Worm (Caenorhabditis elegans) whole organism, young adult: ENCODE measurements around the gene txt-9.

ENCODE experiments used
- C06A6.2 ChIP-seq: fragments of 200-800 bp; sonication (Bioruptor generic); conservative IDR thresholded peaks from 2 replicates; pipeline ENCODE4 v1.3.6; 2022; ENCODE audit warnings: missing genetic modification characterization, missing compliant biosample characterization
- D2030.7 ChIP-seq: fragments of 200-800 bp; sonication (Bioruptor generic); IDR thresholded peaks from 2 replicates; pipeline ENCODE4 v1.3.6; 2022; ENCODE audit warnings: missing genetic modification reagents, missing genetic modification characterization, missing compliant biosample characterization
- F22D6.2 ChIP-seq: sonication (generic microtip); optimal IDR thresholded peaks from 2 replicates; lab custom pipeline; 2016; ENCODE audit warnings: mild to moderate bottlenecking, missing genetic modification characterization, missing compliant biosample characterization
- F23B12.7 ChIP-seq: sonication (generic microtip); optimal IDR thresholded peaks from 2 replicates; lab custom pipeline; 2017; ENCODE audit warnings: missing genetic modification characterization, mild to moderate bottlenecking, missing compliant biosample characterization, antibody characterized with exemption, moderate library complexity; ENCODE audit not compliant: insufficient read depth
- F33H1.4 ChIP-seq: fragments of 200-800 bp; sonication (Bioruptor generic); IDR thresholded peaks from 2 replicates; pipeline ENCODE4 v1.3.6; 2022; ENCODE audit warnings: missing genetic modification reagents, missing genetic modification characterization, missing compliant biosample characterization
- F49E8.2 ChIP-seq: sonication (generic microtip); optimal IDR thresholded peaks from 3 replicates; lab custom pipeline; 2017; ENCODE audit warnings: missing genetic modification characterization, mild to moderate bottlenecking, missing compliant biosample characterization, antibody characterized with exemption, moderate library complexity; ENCODE audit not compliant: insufficient read depth
- F52B5.7 ChIP-seq: sonication (generic microtip); optimal IDR thresholded peaks from 2 replicates; lab custom pipeline; 2016; ENCODE audit warnings: mild to moderate bottlenecking, missing genetic modification characterization, missing compliant biosample characterization
- Y95B8A.8 ChIP-seq: fragments of 200-800 bp; sonication (Bioruptor generic); IDR thresholded peaks from 2 replicates; pipeline ENCODE4 v1.3.6; 2022; ENCODE audit warnings: missing genetic modification reagents, missing genetic modification characterization, missing compliant biosample characterization
- akir-1 ChIP-seq: fragments of 200-800 bp; sonication (Bioruptor generic); optimal IDR thresholded peaks from 2 replicates; lab custom pipeline; 2018; ENCODE audit warnings: mild to moderate bottlenecking, missing genetic modification characterization, moderate library complexity, missing compliant biosample characterization
- attf-3 ChIP-seq: fragments of 200-800 bp; sonication (Bioruptor generic); conservative IDR thresholded peaks from 2 replicates; pipeline ENCODE4 v1.3.6; 2022; ENCODE audit warnings: missing genetic modification reagents, missing genetic modification characterization, missing compliant biosample characterization
- attf-5 ChIP-seq: fragments of 200-800 bp; sonication (Bioruptor generic); optimal IDR thresholded peaks from 2 replicates; lab custom pipeline; 2018; ENCODE audit warnings: mild to moderate bottlenecking, missing genetic modification characterization, missing compliant biosample characterization
- ccch-3 ChIP-seq: fragments of 200-800 bp; sonication (Bioruptor generic); optimal IDR thresholded peaks from 2 replicates; lab custom pipeline; 2018; ENCODE audit warnings: mild to moderate bottlenecking, missing genetic modification characterization, missing compliant biosample characterization
- ceh-91 ChIP-seq: fragments of 200-800 bp; sonication (Bioruptor generic); IDR thresholded peaks from 2 replicates; pipeline ENCODE4 v1.3.6; 2022; ENCODE audit warnings: missing genetic modification reagents, missing genetic modification characterization, missing compliant biosample characterization
- die-1 ChIP-seq: sonication (generic microtip); optimal IDR thresholded peaks from 2 replicates; lab custom pipeline; 2016; ENCODE audit warnings: missing genotype, mild to moderate bottlenecking, missing genetic modification characterization, missing compliant biosample characterization
- dpl-1 ChIP-seq: fragments of 150-350 bp; optimal IDR thresholded peaks from 2 replicates; lab custom pipeline; 2014; ENCODE audit warnings: missing biosample characterization, missing genetic modification reagents, missing genetic modification characterization
- efl-1 ChIP-seq: fragments of 150-350 bp; optimal IDR thresholded peaks from 2 replicates; lab custom pipeline; 2014; ENCODE audit warnings: missing biosample characterization, missing genetic modification reagents, missing genetic modification characterization
- hlh-12 ChIP-seq: sonication (generic microtip); optimal IDR thresholded peaks from 2 replicates; lab custom pipeline; 2016; ENCODE audit warnings: missing genetic modification characterization, missing compliant biosample characterization
- let-607 ChIP-seq, 2 experiments: fragments of 200-800 bp in 1 of 2; sonication (Bioruptor generic) in 1 of 2; sonication (generic microtip) in 1 of 2; optimal IDR thresholded peaks; 2 replicates each; lab custom pipeline; 2016 to 2018; ENCODE audit warnings: mild to moderate bottlenecking in 2 of 2, missing compliant biosample characterization in 2 of 2, missing genetic modification characterization in 2 of 2, moderate library complexity in 2 of 2, missing genotype in 1 of 2
- lin-26 ChIP-seq: fragments of 200-800 bp; sonication (Bioruptor generic); IDR thresholded peaks from 2 replicates; pipeline ENCODE4 v1.3.6; 2022; ENCODE audit warnings: missing genetic modification reagents, missing genetic modification characterization, missing compliant biosample characterization
- lin-54 ChIP-seq: fragments of 200-800 bp; sonication (Bioruptor generic); optimal IDR thresholded peaks from 2 replicates; lab custom pipeline; 2018; ENCODE audit warnings: mild to moderate bottlenecking, missing genetic modification characterization, missing compliant biosample characterization
- lsl-1 ChIP-seq: fragments of 200-800 bp; sonication (Bioruptor generic); optimal IDR thresholded peaks from 2 replicates; lab custom pipeline; 2018; ENCODE audit warnings: mild to moderate bottlenecking, missing genetic modification characterization, moderate library complexity, missing compliant biosample characterization
- madf-10 ChIP-seq: sonication (generic microtip); optimal IDR thresholded peaks from 2 replicates; lab custom pipeline; 2016; ENCODE audit warnings: mild to moderate bottlenecking, missing genetic modification characterization, missing compliant biosample characterization
- madf-3 ChIP-seq: fragments of 200-800 bp; sonication (Bioruptor generic); IDR thresholded peaks from 2 replicates; pipeline ENCODE4 v1.3.6; 2022; ENCODE audit warnings: missing genetic modification reagents, missing genetic modification characterization, missing compliant biosample characterization
- madf-6 ChIP-seq: fragments of 200-800 bp; sonication (Bioruptor generic); IDR thresholded peaks from 2 replicates; pipeline ENCODE4 v1.3.6; 2022; ENCODE audit warnings: missing genetic modification reagents, missing genetic modification characterization, missing compliant biosample characterization
- madf-8 ChIP-seq: fragments of 200-800 bp; sonication (Bioruptor generic); conservative IDR thresholded peaks from 2 replicates; pipeline ENCODE4 v1.3.6; 2022; ENCODE audit warnings: missing genetic modification reagents, missing genetic modification characterization, missing compliant biosample characterization
- nfya-1 ChIP-seq: sonication (generic microtip); optimal IDR thresholded peaks from 2 replicates; lab custom pipeline; 2017; ENCODE audit warnings: antibody characterized with exemption, missing compliant biosample characterization, missing genetic modification characterization, borderline replicate concordance; ENCODE audit not compliant: insufficient read depth
- nfya-2 ChIP-seq: fragments of 200-800 bp; sonication (Bioruptor generic); IDR thresholded peaks from 2 replicates; pipeline ENCODE4 v1.3.6; 2022; ENCODE audit warnings: missing genetic modification reagents, missing genetic modification characterization, missing compliant biosample characterization
- nhr-120 ChIP-seq: fragments of 200-800 bp; sonication (Bioruptor generic); IDR thresholded peaks from 2 replicates; pipeline ENCODE4 v1.3.6; 2022; ENCODE audit warnings: missing genetic modification characterization, missing compliant biosample characterization
- nhr-179 ChIP-seq: sonication (generic microtip); optimal IDR thresholded peaks from 2 replicates; lab custom pipeline; 2016; ENCODE audit warnings: mild to moderate bottlenecking, missing genetic modification characterization, missing compliant biosample characterization
- nhr-80 ChIP-seq: sonication (generic microtip); optimal IDR thresholded peaks from 2 replicates; lab custom pipeline; 2016; ENCODE audit warnings: missing genetic modification characterization, missing compliant biosample characterization
- nhr-90 ChIP-seq: sonication (generic microtip); optimal IDR thresholded peaks from 2 replicates; lab custom pipeline; 2016; ENCODE audit warnings: missing genotype, mild to moderate bottlenecking, missing genetic modification characterization, missing compliant biosample characterization
- pbrm-1 ChIP-seq: fragments of 200-800 bp; sonication (Bioruptor generic); IDR thresholded peaks from 2 replicates; pipeline ENCODE4 v1.3.6; 2022; ENCODE audit warnings: missing genetic modification reagents, missing genetic modification characterization, missing compliant biosample characterization
- pha-4 ChIP-seq: fragments of 150-350 bp; sonication (generic microtip); optimal IDR thresholded peaks from 2 replicates; lab custom pipeline; 2014; ENCODE audit warnings: missing biosample characterization, missing genetic modification reagents, missing genetic modification characterization
- rcor-1 ChIP-seq: fragments of 200-800 bp; sonication (Bioruptor generic); IDR thresholded peaks from 2 replicates; pipeline ENCODE4 v1.3.6; 2022; ENCODE audit warnings: missing genetic modification reagents, missing genetic modification characterization, missing compliant biosample characterization
- repo-1 ChIP-seq: sonication (generic microtip); optimal IDR thresholded peaks from 2 replicates; lab custom pipeline; 2017; ENCODE audit warnings: mild to moderate bottlenecking, missing genetic modification characterization, missing compliant biosample characterization
- snpc-1.1 ChIP-seq: sonication (generic microtip); optimal IDR thresholded peaks from 2 replicates; lab custom pipeline; 2017; ENCODE audit warnings: missing genetic modification characterization, mild to moderate bottlenecking, missing compliant biosample characterization, antibody characterized with exemption, moderate library complexity, missing genotype, missing genetic modification reagents; ENCODE audit not compliant: insufficient read depth
- snpc-1.3 ChIP-seq: sonication (generic microtip); optimal IDR thresholded peaks from 2 replicates; lab custom pipeline; 2017; ENCODE audit warnings: missing genetic modification characterization, mild to moderate bottlenecking, missing compliant biosample characterization, antibody characterized with exemption, moderate library complexity, missing genotype, missing genetic modification reagents; ENCODE audit not compliant: insufficient read depth
- snpc-3.4 ChIP-seq: sonication (generic microtip); optimal IDR thresholded peaks from 2 replicates; lab custom pipeline; 2017; ENCODE audit warnings: missing genetic modification characterization, mild to moderate bottlenecking, missing compliant biosample characterization, antibody characterized with exemption, moderate library complexity, missing genotype, missing genetic modification reagents
- snpc-4 ChIP-seq, 5 experiments: fragments of 150-350 bp in 1 of 5; sonication (generic microtip) in 4 of 5; optimal IDR thresholded peaks; 2 replicates each; lab custom pipeline; 2014 to 2018; ENCODE audit warnings: missing genetic modification characterization in 5 of 5, missing biosample characterization in 3 of 5, antibody characterized with exemption in 2 of 5, mild to moderate bottlenecking in 2 of 5, missing compliant biosample characterization in 2 of 5, missing genotype in 2 of 5, moderate library complexity in 2 of 5, missing genetic modification reagents in 1 of 5
- tbp1 ChIP-seq: fragments of 200-800 bp; sonication (Bioruptor generic); optimal IDR thresholded peaks from 2 replicates; lab custom pipeline; 2018; ENCODE audit warnings: mild to moderate bottlenecking, missing genetic modification characterization, missing compliant biosample characterization
- unc-130 ChIP-seq: sonication (generic microtip); optimal IDR thresholded peaks from 2 replicates; lab custom pipeline; 2016; ENCODE audit warnings: missing genetic modification reagents, missing genetic modification characterization, missing compliant biosample characterization
- xnd-1 ChIP-seq: sonication (generic microtip); optimal IDR thresholded peaks from 2 replicates; lab custom pipeline; 2016; ENCODE audit warnings: missing genotype, missing genetic modification reagents, missing genetic modification characterization, missing compliant biosample characterization
- zfh-2 ChIP-seq: fragments of 200-800 bp; sonication (Bioruptor generic); conservative IDR thresholded peaks from 2 replicates; pipeline ENCODE4 v1.3.6; 2022; ENCODE audit warnings: missing genetic modification reagents, missing genetic modification characterization, missing compliant biosample characterization
- ztf-26 ChIP-seq: sonication (generic microtip); optimal IDR thresholded peaks from 2 replicates; lab custom pipeline; 2017; ENCODE audit warnings: missing genetic modification characterization, missing compliant biosample characterization

Gene txt-9

DNA sequence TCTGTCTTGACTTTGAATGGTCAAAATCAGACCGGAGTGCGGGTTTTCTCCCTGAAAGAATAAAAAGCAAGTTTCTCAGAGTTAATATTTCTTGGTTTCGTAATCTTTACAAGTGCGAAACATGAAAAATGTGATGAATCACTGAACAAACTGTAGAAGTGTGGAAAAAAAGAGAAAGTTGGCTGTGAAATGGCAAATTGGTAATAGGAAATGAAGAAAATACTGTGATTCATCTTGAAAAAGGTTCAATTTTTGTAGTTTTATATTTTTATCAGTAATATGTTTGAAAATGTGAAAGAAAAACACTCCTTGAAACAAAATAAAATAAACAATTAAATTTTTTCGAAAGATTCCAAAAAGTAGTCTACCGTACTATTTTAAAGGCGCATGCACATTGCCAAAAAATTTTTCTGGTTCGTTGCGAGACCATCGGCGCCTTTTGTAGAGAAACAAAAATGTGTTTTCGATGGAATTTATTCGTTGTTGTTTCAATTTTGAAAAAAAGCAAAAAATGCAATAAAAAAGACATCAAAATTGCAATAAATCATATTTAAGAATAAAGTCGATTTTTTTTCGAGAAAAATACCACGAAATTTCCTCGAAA lies 6.2 kb downstream of the txt-9 start, which contains the start of gene pld-1:
Gene pld-1, minus strand, starts transcription at position 51 of the 604 bp plus-strand sequence.
- TF ChIP-seq madf-6 (GFP tag; lab: Robert Waterston, UW) (peak; percentile 96), nfya-1 (tag; lab: Kevin White, UChicago) (no peak), efl-1 (GFP tag; lab: Kevin White, UChicago) (peak; percentile 80), snpc-1.3 (peak; percentile 43), snpc-3.4 (tag; lab: Kevin White, UChicago) (peak; percentile 76), xnd-1 (tag; lab: Kevin White, UChicago) (peak; percentile 93), nhr-120 (GFP tag; lab: Robert Waterston, UW) (no peak), snpc-1.1 (tag; lab: Kevin White, UChicago) (peak; percentile 43), lin-54 (GFP tag; lab: Kevin White, UChicago) (peak; percentile 36), dpl-1 (GFP tag; lab: Kevin White, UChicago) (peak; percentile 49), lsl-1 (GFP tag; lab: Kevin White, UChicago) (peak; percentile 97), F33H1.4 (GFP tag; lab: Robert Waterston, UW) (peak; percentile 95), unc-130 (peak; percentile 3), F49E8.2 (tag; lab: Kevin White, UChicago) (peak; percentile 65), ceh-91 (GFP tag; lab: Robert Waterston, UW) (peak; percentile 89), C06A6.2 (GFP tag; lab: Robert Waterston, UW) (no peak), snpc-4 (GFP tag; optimal IDR thresholded peaks at IDR 0.05; lab: Kevin White, UChicago) (no peak), snpc-4 (tag; optimal IDR thresholded peaks at IDR 0.05; lab: Kevin White, UChicago) (peak in 1 of 4 experiments; percentile 7), madf-8 (peak; percentile 86), ztf-26 (tag; lab: Kevin White, UChicago) (no peak), repo-1 (tag; lab: Kevin White, UChicago) (no peak), tbp1 (GFP tag; lab: Kevin White, UChicago) (peak; percentile 25), akir-1 (no peak), Y95B8A.8 (GFP tag; lab: Robert Waterston, UW) (no peak), zfh-2 (GFP tag; lab: Robert Waterston, UW) (no peak), D2030.7 (GFP tag; lab: Robert Waterston, UW) (peak; percentile 60), nhr-179 (no peak), F22D6.2 (no peak)

- TF ChIP-seq let-607 (tag; optimal IDR thresholded peaks at IDR 0.05; lab: Kevin White, UChicago) = no peak
- TF ChIP-seq ccch-3 (GFP tag; lab: Kevin White, UChicago) = no peak
- TF ChIP-seq unc-130 = no peak
- no peak for TF ChIP-seq nfya-2 (GFP tag; lab: Robert Waterston, UW)
- TF ChIP-seq madf-3 = no peak
- no peak for TF ChIP-seq F52B5.7
- TF ChIP-seq madf-6 (GFP tag; lab: Robert Waterston, UW) = no peak
- no peak for TF ChIP-seq madf-10 (tag; lab: Kevin White, UChicago)
- peak; percentile 52 for TF ChIP-seq nhr-80 (tag; lab: Kevin White, UChicago)
- TF ChIP-seq die-1 (tag; lab: Kevin White, UChicago) = no peak
- TF ChIP-seq attf-3 = no peak
- TF ChIP-seq pbrm-1 (GFP tag; lab: Robert Waterston, UW) = no peak
- no peak for TF ChIP-seq lin-26 (GFP tag; lab: Robert Waterston, UW)
- peak; percentile 56 for TF ChIP-seq attf-5 (GFP tag; lab: Kevin White, UChicago)
- TF ChIP-seq rcor-1 (GFP tag; lab: Robert Waterston, UW) = no peak
- no peak for TF ChIP-seq ztf-26 (tag; lab: Kevin White, UChicago)
- no peak for TF ChIP-seq F23B12.7 (tag; lab: Kevin White, UChicago)
- peak; percentile 48 for TF ChIP-seq pha-4
- no peak for TF ChIP-seq hlh-12 (tag; lab: Kevin White, UChicago)
- TF ChIP-seq nhr-90 (tag; lab: Kevin White, UChicago) = no peak
Observed at ce11 chrII:5092362-5093281, 7.0 kb downstream of the txt-9 start, which contains the start of gene C04G6.2. Gene C04G6.2 (plus strand): TSS chrII:5093231.
